Fruit fly (Drosophila melanogaster) whole organism, pupa: ENCODE measurements around the gene CG13068.

ENCODE experiments used
- CG10348 ChIP-seq: fragments of 200-800 bp; sonication (Bioruptor generic); IDR thresholded peaks from 2 replicates; pipeline ENCODE4 v1.3.6; 2022; ENCODE audit warnings: missing biosample characterization, missing genetic modification characterization
- CG12605 ChIP-seq: fragments of 200-800 bp; sonication (Bioruptor generic); IDR thresholded peaks from 2 replicates; pipeline ENCODE4 v1.3.6; 2022; ENCODE audit warnings: missing biosample characterization, missing genetic modification characterization
- CG13204 ChIP-seq: fragments of 200-800 bp; sonication (Bioruptor generic); optimal IDR thresholded peaks from 2 replicates; lab custom pipeline; 2018; ENCODE audit warnings: missing biosample characterization, mild to moderate bottlenecking, missing genetic modification characterization, moderate library complexity
- CG14655 ChIP-seq: fragments of 200-800 bp; sonication (Bioruptor generic); optimal IDR thresholded peaks from 3 replicates; lab custom pipeline; 2017; ENCODE audit warnings: mild to moderate bottlenecking, missing biosample characterization, missing genetic modification reagents, missing genetic modification characterization
- CG15710 ChIP-seq: fragments of 200-800 bp; sonication (Bioruptor generic); optimal IDR thresholded peaks from 2 replicates; lab custom pipeline; 2018; ENCODE audit warnings: missing biosample characterization, mild to moderate bottlenecking, missing genetic modification characterization, moderate library complexity
- CG17806 ChIP-seq: fragments of 200-800 bp; sonication (Bioruptor generic); optimal IDR thresholded peaks from 2 replicates; lab custom pipeline; 2018; ENCODE audit warnings: missing biosample characterization, mild to moderate bottlenecking, missing genetic modification characterization, moderate library complexity
- CG32121 ChIP-seq: fragments of 200-800 bp; sonication (Bioruptor generic); IDR thresholded peaks from 2 replicates; pipeline ENCODE4 v1.3.6; 2022; ENCODE audit warnings: missing biosample characterization, missing genetic modification characterization
- CG34367 ChIP-seq: fragments of 200-800 bp; sonication (Bioruptor generic); optimal IDR thresholded peaks from 2 replicates; lab custom pipeline; 2018; ENCODE audit warnings: missing biosample characterization, mild to moderate bottlenecking, missing genetic modification characterization
- CG4496 ChIP-seq: fragments of 200-800 bp; sonication (Bioruptor generic); IDR thresholded peaks from 3 replicates; pipeline ENCODE4 v1.3.6; 2022; ENCODE audit warnings: missing biosample characterization, missing genetic modification characterization
- CG8159 ChIP-seq: fragments of 200-800 bp; sonication (Bioruptor generic); optimal IDR thresholded peaks from 3 replicates; lab custom pipeline; 2018; ENCODE audit warnings: missing biosample characterization, mild to moderate bottlenecking, missing genetic modification characterization, moderate library complexity
- CG8301 ChIP-seq: fragments of 200-800 bp; sonication (Bioruptor generic); optimal IDR thresholded peaks from 2 replicates; lab custom pipeline; 2018; ENCODE audit warnings: missing biosample characterization, mild to moderate bottlenecking, missing genetic modification characterization
- CG9948 ChIP-seq: fragments of 200-800 bp; sonication (Bioruptor generic); optimal IDR thresholded peaks from 2 replicates; lab custom pipeline; 2018; ENCODE audit warnings: missing biosample characterization, mild to moderate bottlenecking, missing genetic modification characterization, moderate library complexity
- D1 ChIP-seq: fragments of 200-800 bp; sonication (Bioruptor generic); optimal IDR thresholded peaks from 2 replicates; lab custom pipeline; 2018; ENCODE audit warnings: missing biosample characterization, mild to moderate bottlenecking, missing genetic modification characterization, moderate library complexity
- EcR ChIP-seq: fragments of 200-800 bp; sonication (Bioruptor generic); optimal IDR thresholded peaks from 3 replicates; lab custom pipeline; 2019; ENCODE audit warnings: missing biosample characterization, missing genetic modification characterization, mild to moderate bottlenecking, moderate library complexity, missing genetic modification reagents
- Ets98B ChIP-seq: fragments of 200-800 bp; sonication (Bioruptor generic); IDR thresholded peaks from 2 replicates; pipeline ENCODE4 v1.3.6; 2022; ENCODE audit warnings: missing biosample characterization, missing genetic modification characterization
- Pif1A ChIP-seq: fragments of 200-800 bp; sonication (Bioruptor generic); optimal IDR thresholded peaks from 3 replicates; lab custom pipeline; 2016; ENCODE audit warnings: missing biosample characterization, missing genetic modification characterization
- Pif1B ChIP-seq: fragments of 200-800 bp; sonication (Bioruptor generic); optimal IDR thresholded peaks from 3 replicates; lab custom pipeline; 2016; ENCODE audit warnings: missing biosample characterization, missing genetic modification characterization
- Snoo ChIP-seq: fragments of 200-800 bp; sonication (Bioruptor generic); optimal IDR thresholded peaks from 3 replicates; lab custom pipeline; 2017; ENCODE audit warnings: missing biosample characterization, mild to moderate bottlenecking, missing genetic modification characterization, inconsistent platforms
- fd96Ca ChIP-seq: fragments of 200-800 bp; sonication (Bioruptor generic); IDR thresholded peaks from 3 replicates; pipeline ENCODE4 v1.3.6; 2022; ENCODE audit warnings: missing biosample characterization, missing genetic modification characterization
- gl ChIP-seq: fragments of 200-800 bp; sonication (Bioruptor generic); optimal IDR thresholded peaks from 2 replicates; lab custom pipeline; 2018; ENCODE audit warnings: missing biosample characterization, mild to moderate bottlenecking, missing genetic modification characterization
- rn ChIP-seq: fragments of 200-800 bp; sonication (Bioruptor generic); IDR thresholded peaks from 2 replicates; pipeline ENCODE4 v1.3.6; 2022; ENCODE audit warnings: missing biosample characterization, missing genetic modification characterization

CG13068 gene

dm6 chr3L:16232924-16233323, 36.3 kb upstream of the CG13068 start, which contains the start of gene Hsc20:
Hsc20 (plus strand) TSS chr3L:16233127.
- no peak for TF ChIP-seq CG32121 (GFP tag; lab: Robert Waterston, UW)
- no peak for TF ChIP-seq Snoo (tag; lab: Kevin White, UChicago)
- TF ChIP-seq CG4496 (GFP tag; lab: Robert Waterston, UW) = no peak

- TF ChIP-seq CG15710 (tag; lab: Kevin White, UChicago) (no peak), Snoo (tag; lab: Kevin White, UChicago) (no peak), rn (GFP tag; lab: Robert Waterston, UW) (no peak), Ets98B (GFP tag; lab: Robert Waterston, UW) (no peak), CG8159 (tag; lab: Kevin White, UChicago) (no peak), CG12605 (GFP tag; lab: Robert Waterston, UW) (0 out of 2 replicates have a peak, but pooled peaks have one; percentile 45), D1 (tag; lab: Kevin White, UChicago) (no peak)
These were observed 35.2 kb upstream of the CG13068 start for dm6 chr3L:16233850-16234494.

- TF ChIP-seq CG15710 (tag; lab: Kevin White, UChicago) (no peak), CG4496 (GFP tag; lab: Robert Waterston, UW) (no peak), EcR (GFP tag; lab: Kevin White, UChicago) (peak; percentile 79), CG10348 (GFP tag; lab: Robert Waterston, UW) (no peak)
These were observed 27.9 kb upstream of the CG13068 start for dm6 chr3L:16241296-16241695.

dm6 chr3L:16252255-16252654, 16.9 kb upstream of the CG13068 start, which contains the start of gene CG13055:
CG13055 (minus strand) TSS chr3L:16252355.
- TF ChIP-seq CG17806 (tag; lab: Kevin White, UChicago) (no peak), CG4496 (GFP tag; lab: Robert Waterston, UW) (no peak), CG8301 (tag; lab: Kevin White, UChicago) (no peak), CG12605 (GFP tag; lab: Robert Waterston, UW) (no peak), Pif1B (no peak), D1 (tag; lab: Kevin White, UChicago) (no peak), CG34367 (tag; lab: Kevin White, UChicago) (no peak), CG8159 (tag; lab: Kevin White, UChicago) (no peak), EcR (GFP tag; lab: Kevin White, UChicago) (no peak)

dm6 chr3L:16257118-16257627, 12.0 kb upstream of the CG13068 start, which contains the start of gene CG13054:
CG13054 (minus strand) TSS chr3L:16257191.
- TF ChIP-seq CG4496 (GFP tag; lab: Robert Waterston, UW) = 0 out of 3 replicates have a peak, but pooled peaks have one; percentile 48
- no peak for TF ChIP-seq CG10348 (GFP tag; lab: Robert Waterston, UW)
- no peak for TF ChIP-seq rn (GFP tag; lab: Robert Waterston, UW)
- TF ChIP-seq EcR (GFP tag; lab: Kevin White, UChicago) = no peak
- no peak for TF ChIP-seq Snoo (tag; lab: Kevin White, UChicago)
- no peak for TF ChIP-seq Pif1A (GFP tag; lab: Kevin White, UChicago)
- TF ChIP-seq fd96Ca (GFP tag; lab: Robert Waterston, UW) = no peak
- peak; percentile 65; the same call in 1 of the 2 replicates for TF ChIP-seq CG12605 (GFP tag; lab: Robert Waterston, UW)
- no peak for TF ChIP-seq CG15710 (tag; lab: Kevin White, UChicago)

- TF ChIP-seq Snoo (tag; lab: Kevin White, UChicago) (no peak), CG9948 (peak; percentile 79), CG12605 (GFP tag; lab: Robert Waterston, UW) (no peak), CG15710 (tag; lab: Kevin White, UChicago) (peak; percentile 76), Pif1B (peak; percentile 50), D1 (tag; lab: Kevin White, UChicago) (peak; percentile 5), CG34367 (tag; lab: Kevin White, UChicago) (peak; percentile 70), CG8159 (tag; lab: Kevin White, UChicago) (peak; percentile 82), CG4496 (GFP tag; lab: Robert Waterston, UW) (no peak), CG17806 (tag; lab: Kevin White, UChicago) (peak; percentile 84), CG10348 (GFP tag; lab: Robert Waterston, UW) (no peak), gl (peak; percentile 41), CG13204 (peak; percentile 31), CG32121 (GFP tag; lab: Robert Waterston, UW) (no peak), CG8301 (tag; lab: Kevin White, UChicago) (no peak), CG14655 (peak; percentile 57), EcR (GFP tag; lab: Kevin White, UChicago) (peak; percentile 82), rn (GFP tag; lab: Robert Waterston, UW) (no peak), fd96Ca (GFP tag; lab: Robert Waterston, UW) (no peak), Ets98B (GFP tag; lab: Robert Waterston, UW) (no peak), Pif1A (GFP tag; lab: Kevin White, UChicago) (peak; percentile 27)
These were observed 9.6 kb upstream of the CG13068 start, which contains the start of gene CG13053 for dm6 chr3L:16259552-16259951. CG13053 (minus strand) TSS chr3L:16259722.
